Worm (Caenorhabditis elegans) whole organism, midembryonic: ENCODE results near the gene srf-3.

Experiments
- T22C8.4 ChIP-seq: fragments of 200-800 bp; sonication (Bioruptor generic); IDR thresholded peaks from 2 replicates; pipeline ENCODE4 v1.3.6; 2022; ENCODE audit warnings: missing genetic modification characterization, missing compliant biosample characterization
- flt-1 ChIP-seq: fragments of 200-800 bp; sonication (Bioruptor generic); IDR thresholded peaks from 2 replicates; pipeline ENCODE4 v1.3.6; 2022; ENCODE audit warnings: missing genetic modification characterization, missing compliant biosample characterization
- med-1 ChIP-seq: sonication (generic microtip); optimal IDR thresholded peaks from 2 replicates; lab custom pipeline; 2017; ENCODE audit warnings: missing genetic modification characterization, mild to moderate bottlenecking, missing compliant biosample characterization, antibody characterized with exemption, missing genetic modification reagents; ENCODE audit not compliant: insufficient read depth
- ref-1 ChIP-seq: fragments of 200-800 bp; sonication (Bioruptor generic); conservative IDR thresholded peaks from 2 replicates; pipeline ENCODE4 v1.3.6; 2022; ENCODE audit warnings: missing genetic modification reagents, missing genetic modification characterization, missing compliant biosample characterization
- ztf-29 ChIP-seq: fragments of 200-800 bp; sonication (Bioruptor generic); IDR thresholded peaks from 2 replicates; pipeline ENCODE4 v1.3.6; 2022; ENCODE audit warnings: missing genetic modification reagents, missing genetic modification characterization, missing compliant biosample characterization

DNA sequence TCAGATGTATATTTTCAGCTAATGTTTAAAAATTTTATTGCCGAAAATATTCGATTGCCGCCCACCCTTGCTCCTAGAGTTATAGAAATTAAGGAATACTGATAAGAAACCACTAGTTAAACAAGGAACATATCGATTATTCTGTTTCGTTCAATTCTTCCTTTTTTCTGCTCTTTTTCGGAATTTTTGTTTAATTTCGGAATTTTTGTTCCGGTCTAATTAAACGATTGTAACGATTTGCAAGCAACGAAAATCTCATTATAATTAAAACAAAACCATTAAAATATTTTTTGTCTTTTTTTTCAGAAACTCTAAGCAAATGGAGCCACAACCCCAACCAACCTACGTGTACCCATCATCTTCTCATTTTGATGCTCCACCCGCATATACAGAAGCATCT is 42.9 kb downstream of the srf-3 start, which contains the start of gene K08D8.1:
- TF ChIP-seq flt-1 (GFP tag; lab: Robert Waterston, UW) = no peak
- TF ChIP-seq T22C8.4 = no peak
- TF ChIP-seq med-1 (GFP tag; lab: Kevin White, UChicago) = no peak
- TF ChIP-seq ref-1 = no peak
- no peak for TF ChIP-seq ztf-29
